Worm (Caenorhabditis elegans) whole organism, late embryonic: Measurements from ENCODE around the gene K06A4.7.

Experiments
- C38D4.7 ChIP-seq: fragments of 200-800 bp; sonication (Bioruptor generic); optimal IDR thresholded peaks from 2 replicates; lab custom pipeline; 2018; ENCODE audit warnings: mild to moderate bottlenecking, missing genetic modification characterization, moderate library complexity, missing compliant biosample characterization
- T23F11.4 ChIP-seq: fragments of 200-800 bp; sonication (Bioruptor generic); optimal IDR thresholded peaks from 2 replicates; lab custom pipeline; 2018; ENCODE audit warnings: mild to moderate bottlenecking, missing genetic modification characterization, missing compliant biosample characterization
- ahr-1 ChIP-seq: sonication (generic microtip); optimal IDR thresholded peaks from 2 replicates; lab custom pipeline; 2016; ENCODE audit warnings: missing genetic modification characterization, missing compliant biosample characterization
- ama-1 ChIP-seq: fragments of 150-350 bp; optimal IDR thresholded peaks from 2 replicates; lab custom pipeline; 2014
- ceh-14 ChIP-seq: sonication (generic microtip); optimal IDR thresholded peaks from 2 replicates; lab custom pipeline; 2016; ENCODE audit warnings: missing genotype, missing genetic modification characterization, missing compliant biosample characterization
- ceh-18 ChIP-seq: sonication (generic microtip); optimal IDR thresholded peaks from 2 replicates; lab custom pipeline; 2016; ENCODE audit warnings: missing genetic modification characterization, missing compliant biosample characterization
- ceh-2 ChIP-seq: sonication (generic microtip); optimal IDR thresholded peaks from 2 replicates; lab custom pipeline; 2016; ENCODE audit warnings: missing genotype, missing genetic modification characterization, missing compliant biosample characterization
- ceh-22 ChIP-seq: sonication (generic microtip); optimal IDR thresholded peaks from 2 replicates; lab custom pipeline; 2017; ENCODE audit warnings: missing biosample characterization, missing genetic modification characterization
- ceh-31 ChIP-seq: sonication (generic microtip); optimal IDR thresholded peaks from 2 replicates; lab custom pipeline; 2016; ENCODE audit warnings: missing genetic modification characterization, missing compliant biosample characterization
- ceh-34 ChIP-seq: sonication (generic microtip); optimal IDR thresholded peaks from 2 replicates; lab custom pipeline; 2016; ENCODE audit warnings: mild to moderate bottlenecking, missing genetic modification characterization, missing compliant biosample characterization
- ceh-48 ChIP-seq: sonication (generic microtip); optimal IDR thresholded peaks from 2 replicates; lab custom pipeline; 2016; ENCODE audit warnings: missing genetic modification characterization, inconsistent platforms, missing compliant biosample characterization
- ceh-6 ChIP-seq: fragments of 200-800 bp; sonication (Bioruptor generic); optimal IDR thresholded peaks from 2 replicates; lab custom pipeline; 2018; ENCODE audit warnings: mild to moderate bottlenecking, missing genetic modification characterization, missing compliant biosample characterization
- che-1 ChIP-seq: sonication (generic microtip); optimal IDR thresholded peaks from 2 replicates; lab custom pipeline; 2016; ENCODE audit warnings: mild to moderate bottlenecking, missing genetic modification characterization, missing compliant biosample characterization
- dve-1 ChIP-seq: sonication (generic microtip); optimal IDR thresholded peaks from 2 replicates; lab custom pipeline; 2017; ENCODE audit warnings: antibody characterized with exemption, mild to moderate bottlenecking, missing genetic modification characterization, missing compliant biosample characterization
- elt-2 ChIP-seq: sonication (generic microtip); optimal IDR thresholded peaks from 2 replicates; lab custom pipeline; 2016; ENCODE audit warnings: missing genetic modification reagents, missing genetic modification characterization, missing compliant biosample characterization
- elt-4 ChIP-seq: sonication (generic microtip); optimal IDR thresholded peaks from 2 replicates; lab custom pipeline; 2016; ENCODE audit warnings: missing genetic modification characterization, missing compliant biosample characterization
- fax-1 ChIP-seq: sonication (generic microtip); optimal IDR thresholded peaks from 2 replicates; lab custom pipeline; 2016; ENCODE audit warnings: missing genotype, missing genetic modification characterization, missing compliant biosample characterization
- fkh-10 ChIP-seq: fragments of 150-350 bp; optimal IDR thresholded peaks from 2 replicates; lab custom pipeline; 2014; ENCODE audit warnings: missing biosample characterization, missing genetic modification reagents, missing genetic modification characterization
- fkh-6 ChIP-seq: sonication (generic microtip); optimal IDR thresholded peaks from 2 replicates; lab custom pipeline; 2016; ENCODE audit warnings: missing genetic modification characterization, missing compliant biosample characterization
- hlh-13 ChIP-seq: fragments of 200-800 bp; sonication (Bioruptor generic); optimal IDR thresholded peaks from 2 replicates; lab custom pipeline; 2018; ENCODE audit warnings: mild to moderate bottlenecking, missing genetic modification characterization, missing compliant biosample characterization
- hlh-15 ChIP-seq: sonication (generic microtip); optimal IDR thresholded peaks from 2 replicates; lab custom pipeline; 2016; ENCODE audit warnings: missing genetic modification characterization, missing compliant biosample characterization
- hlh-6 ChIP-seq: sonication (generic microtip); optimal IDR thresholded peaks from 2 replicates; lab custom pipeline; 2016; ENCODE audit warnings: missing genotype, missing genetic modification characterization, missing compliant biosample characterization
- lim-6 ChIP-seq: sonication (generic microtip); optimal IDR thresholded peaks from 2 replicates; lab custom pipeline; 2016; ENCODE audit warnings: missing genetic modification characterization, missing compliant biosample characterization
- madf-2 ChIP-seq: sonication (generic microtip); optimal IDR thresholded peaks from 2 replicates; lab custom pipeline; 2017; ENCODE audit warnings: missing genetic modification characterization, missing compliant biosample characterization
- mec-3 ChIP-seq: sonication (generic microtip); optimal IDR thresholded peaks from 2 replicates; lab custom pipeline; 2016; ENCODE audit warnings: borderline replicate concordance, missing genetic modification characterization, missing compliant biosample characterization
- nhr-232 ChIP-seq: sonication (generic microtip); optimal IDR thresholded peaks from 2 replicates; lab custom pipeline; 2016; ENCODE audit warnings: missing genetic modification characterization, missing compliant biosample characterization
- npax-4 ChIP-seq: sonication (generic microtip); optimal IDR thresholded peaks from 2 replicates; lab custom pipeline; 2016; ENCODE audit warnings: missing genetic modification characterization, missing compliant biosample characterization
- pax-1 ChIP-seq: fragments of 150-350 bp; optimal IDR thresholded peaks from 2 replicates; lab custom pipeline; 2014; ENCODE audit warnings: missing biosample characterization, missing genetic modification characterization
- pha-4 ChIP-seq: fragments of 150-350 bp; optimal IDR thresholded peaks from 2 replicates; lab custom pipeline; 2018; ENCODE audit warnings: missing biosample characterization, missing genetic modification reagents, missing genetic modification characterization
- pros-1 ChIP-seq: fragments of 150-350 bp; optimal IDR thresholded peaks from 2 replicates; lab custom pipeline; 2014; ENCODE audit warnings: missing biosample characterization, missing genetic modification reagents, missing genetic modification characterization
- ref-2 ChIP-seq: sonication (generic microtip); optimal IDR thresholded peaks from 2 replicates; lab custom pipeline; 2016; ENCODE audit warnings: missing genetic modification characterization, missing compliant biosample characterization
- sdc-2 ChIP-seq: sonication (generic microtip); optimal IDR thresholded peaks from 2 replicates; lab custom pipeline; 2016; ENCODE audit warnings: missing genotype, missing genetic modification characterization, missing compliant biosample characterization
- sox-4 ChIP-seq: sonication (generic microtip); optimal IDR thresholded peaks from 2 replicates; lab custom pipeline; 2017; ENCODE audit warnings: mild to moderate bottlenecking, missing genetic modification characterization, inconsistent platforms, missing compliant biosample characterization
- syd-9 ChIP-seq: sonication (generic microtip); optimal IDR thresholded peaks from 2 replicates; lab custom pipeline; 2016; ENCODE audit warnings: mild to moderate bottlenecking, missing genetic modification characterization, moderate library complexity, missing compliant biosample characterization
- tbx-7 ChIP-seq: sonication (generic microtip); optimal IDR thresholded peaks from 2 replicates; lab custom pipeline; 2016; ENCODE audit warnings: missing genotype, missing genetic modification characterization, missing compliant biosample characterization
- ttx-3 ChIP-seq: sonication (generic microtip); optimal IDR thresholded peaks from 2 replicates; lab custom pipeline; 2016; ENCODE audit warnings: missing genetic modification reagents, missing genetic modification characterization, missing compliant biosample characterization
- unc-3 ChIP-seq, 2 experiments: fragments of 200-800 bp in 1 of 2; sonication (Bioruptor generic) in 1 of 2; sonication (generic microtip) in 1 of 2; conservative IDR thresholded peaks in 1 of 2; optimal IDR thresholded peaks in 1 of 2; 2 replicates each; pipeline versions ENCODE4 v1.3.6 to Lab custom; 2016 to 2022; ENCODE audit warnings: missing compliant biosample characterization in 2 of 2, missing genetic modification characterization in 2 of 2, missing genetic modification reagents in 1 of 2
- unc-86 ChIP-seq: sonication (generic microtip); optimal IDR thresholded peaks from 2 replicates; lab custom pipeline; 2016; ENCODE audit warnings: missing genetic modification characterization, missing compliant biosample characterization

Gene K06A4.7

DNA sequence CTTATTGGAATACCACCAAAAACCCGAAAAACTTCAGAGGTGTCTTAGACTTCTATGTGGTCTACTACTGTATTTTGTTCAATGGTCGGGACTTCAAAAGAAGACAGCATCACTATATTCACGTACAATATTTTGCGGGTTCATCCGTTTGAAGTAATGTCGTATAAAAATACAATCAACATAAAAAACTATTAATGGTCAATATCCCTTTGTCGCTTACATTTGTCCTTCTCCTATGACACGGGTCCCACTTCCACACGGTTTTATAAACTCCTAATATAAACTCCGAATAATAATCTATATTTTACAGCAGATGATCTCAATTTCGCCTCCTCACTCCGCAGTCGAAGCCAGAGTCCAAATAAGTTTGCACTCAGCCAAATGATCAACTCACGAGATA lies 33.8 kb downstream of the K06A4.7 start:
- no peak for TF ChIP-seq ceh-22 (tag; lab: Kevin White, UChicago)
- no peak for TF ChIP-seq elt-4 (tag; lab: Kevin White, UChicago)
- no peak for TF ChIP-seq C38D4.7 (GFP tag; lab: Kevin White, UChicago)
- no peak for TF ChIP-seq npax-4 (tag; lab: Kevin White, UChicago)
- no peak for TF ChIP-seq ceh-6
- TF ChIP-seq sdc-2 (tag; lab: Kevin White, UChicago) = no peak
- no peak for TF ChIP-seq ceh-18 (tag; lab: Kevin White, UChicago)

DNA sequence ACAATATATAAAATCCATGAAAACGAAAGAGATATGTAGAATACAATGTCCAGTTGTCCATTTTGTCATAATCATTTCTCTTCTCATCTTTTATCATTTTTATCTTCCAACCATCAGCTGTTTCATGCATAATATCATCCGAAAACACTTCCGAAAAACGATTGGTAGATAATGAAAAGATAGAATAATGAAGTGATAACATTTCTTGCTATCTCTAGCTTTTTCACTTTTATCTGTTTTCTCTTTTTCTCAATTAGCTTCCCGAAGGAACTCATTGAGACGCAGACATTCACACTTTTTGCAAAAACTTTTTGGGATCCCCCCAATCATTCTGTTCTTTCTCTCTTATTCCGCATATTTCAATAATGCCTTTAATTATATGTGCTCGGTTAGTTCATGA lies 37.4 kb downstream of the K06A4.7 start:
- TF ChIP-seq elt-2 (tag; lab: Kevin White, UChicago) (peak; percentile 85), C38D4.7 (GFP tag; lab: Kevin White, UChicago) (no peak)

DNA sequence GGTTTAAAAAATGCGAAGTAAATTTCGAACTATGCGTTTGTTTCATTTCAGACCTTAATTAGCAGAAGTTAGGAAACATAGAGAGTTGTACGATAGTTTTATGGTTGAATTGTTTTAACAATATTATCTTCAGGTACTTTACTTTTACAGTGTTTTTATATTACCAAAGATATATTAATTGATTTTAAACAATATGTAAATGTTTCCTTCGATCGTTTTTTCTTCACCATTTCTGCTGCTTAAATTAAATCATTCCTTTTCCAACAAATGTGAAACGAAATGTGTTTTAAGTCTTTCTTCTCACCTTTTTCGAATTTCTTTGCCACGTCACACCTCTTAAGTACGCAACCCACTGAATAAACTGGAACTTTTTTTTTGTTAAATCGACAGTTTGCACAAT lies 38.0 kb downstream of the K06A4.7 start:
- TF ChIP-seq C38D4.7 (GFP tag; lab: Kevin White, UChicago) (no peak), nhr-232 (no peak), ceh-31 (no peak), che-1 (tag; lab: Kevin White, UChicago) (no peak), hlh-6 (tag; lab: Kevin White, UChicago) (no peak), ttx-3 (tag; lab: Kevin White, UChicago) (no peak), sox-4 (no peak), ref-2 (no peak), elt-4 (tag; lab: Kevin White, UChicago) (no peak), hlh-13 (GFP tag; lab: Kevin White, UChicago) (no peak), ama-1 (lab: Kevin White, UChicago) (no peak), pha-4 (no peak), unc-86 (tag; lab: Kevin White, UChicago) (no peak)

DNA sequence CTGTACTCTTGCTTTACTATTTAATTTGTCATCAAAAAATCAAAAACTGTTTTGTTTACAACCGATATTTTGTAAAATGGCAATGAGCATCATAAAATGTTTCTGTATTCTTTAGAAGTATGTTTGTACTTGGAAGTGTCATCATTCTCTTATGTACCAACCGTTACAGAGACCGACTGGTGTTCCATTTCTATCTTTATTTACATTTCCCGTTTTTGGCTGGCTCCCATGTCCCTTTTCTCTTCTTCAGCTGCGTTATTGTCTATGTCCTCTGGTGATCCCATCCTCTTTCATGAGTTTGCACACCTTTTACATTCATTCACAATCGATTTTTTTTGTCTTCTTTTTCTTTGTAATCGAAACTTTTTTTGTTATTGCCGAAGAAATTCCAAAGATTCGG lies 39.8 kb downstream of the K06A4.7 start:
- no peak for TF ChIP-seq hlh-15
- no peak for TF ChIP-seq ama-1 (lab: Kevin White, UChicago)
- no peak for TF ChIP-seq pax-1 (tag; lab: Kevin White, UChicago)
- TF ChIP-seq mec-3 = no peak
- no peak for TF ChIP-seq syd-9 (tag; lab: Kevin White, UChicago)
- no peak for TF ChIP-seq ceh-2 (tag; lab: Kevin White, UChicago)
- TF ChIP-seq ceh-18 (tag; lab: Kevin White, UChicago) = no peak
- TF ChIP-seq madf-2 = no peak
- TF ChIP-seq ceh-14 (tag; lab: Kevin White, UChicago) = no peak
- TF ChIP-seq ceh-31 = no peak
- no peak for TF ChIP-seq T23F11.4 (GFP tag; lab: Kevin White, UChicago)
- TF ChIP-seq ahr-1 = no peak
- TF ChIP-seq fkh-10 (GFP tag; lab: Kevin White, UChicago) = no peak
- no peak for TF ChIP-seq tbx-7
- no peak for TF ChIP-seq fkh-6 (tag; lab: Kevin White, UChicago)
- TF ChIP-seq ceh-48 (tag; lab: Kevin White, UChicago) = no peak

DNA sequence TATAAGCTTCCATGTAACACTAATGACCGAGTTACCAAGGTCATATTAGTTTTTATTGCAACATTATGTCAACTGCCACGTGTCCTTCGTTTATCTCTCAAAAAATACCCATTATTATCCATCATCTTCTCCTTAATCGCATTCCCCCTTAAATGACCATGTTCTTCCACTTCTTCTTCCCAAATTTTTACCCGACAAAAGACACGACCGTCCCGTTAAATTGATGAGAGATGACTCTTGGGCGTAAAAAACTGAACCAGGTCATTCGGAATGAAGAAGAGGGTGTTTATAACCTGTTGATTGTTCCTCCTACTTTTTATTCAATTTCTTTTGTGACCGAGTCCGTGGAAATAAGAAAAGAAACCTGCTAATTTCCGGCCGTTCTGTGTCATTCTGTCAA lies 46.7 kb downstream of the K06A4.7 start:
- TF ChIP-seq fax-1 (no peak), ceh-34 (tag; lab: Kevin White, UChicago) (no peak), syd-9 (tag; lab: Kevin White, UChicago) (no peak), dve-1 (tag; lab: Kevin White, UChicago) (no peak), ceh-14 (tag; lab: Kevin White, UChicago) (no peak), pha-4 (no peak), che-1 (tag; lab: Kevin White, UChicago) (no peak), C38D4.7 (GFP tag; lab: Kevin White, UChicago) (no peak), ttx-3 (tag; lab: Kevin White, UChicago) (no peak), unc-3 (GFP tag; conservative IDR thresholded peaks at IDR 0.05; lab: Robert Waterston, UW) (no peak), unc-3 (tag; optimal IDR thresholded peaks at IDR 0.05; lab: Kevin White, UChicago) (no peak), elt-4 (tag; lab: Kevin White, UChicago) (no peak), pros-1 (no peak), npax-4 (tag; lab: Kevin White, UChicago) (no peak), ahr-1 (no peak), lim-6 (tag; lab: Kevin White, UChicago) (no peak), tbx-7 (no peak)
